Fruit fly (Drosophila melanogaster) whole organism, prepupa: ENCODE measurements around the gene CG46458.

ENCODE experiments used
- Blimp-1 ChIP-seq: fragments of 200-800 bp; sonication (Bioruptor generic); optimal IDR thresholded peaks from 3 replicates; lab custom pipeline; 2017; ENCODE audit warnings: missing biosample characterization, missing genetic modification characterization, mild to moderate bottlenecking, moderate library complexity, missing genetic modification reagents
- CG11294 ChIP-seq: fragments of 200-800 bp; sonication (Bioruptor generic); IDR thresholded peaks from 2 replicates; pipeline ENCODE4 v1.3.6; 2022; ENCODE audit warnings: missing biosample characterization, missing genetic modification characterization
- CG11902 ChIP-seq: fragments of 200-800 bp; sonication (Bioruptor generic); optimal IDR thresholded peaks from 3 replicates; lab custom pipeline; 2016; ENCODE audit warnings: missing biosample characterization, missing genetic modification characterization
- CG16779 ChIP-seq: fragments of 200-800 bp; sonication (Bioruptor generic); optimal IDR thresholded peaks from 3 replicates; lab custom pipeline; 2017; ENCODE audit warnings: missing biosample characterization, mild to moderate bottlenecking, missing genetic modification characterization
- CG3032 ChIP-seq: fragments of 200-800 bp; optimal IDR thresholded peaks from 2 replicates; lab custom pipeline; 2019; ENCODE audit warnings: missing biosample characterization, mild to moderate bottlenecking, missing genetic modification characterization, moderate library complexity
- CG6808 ChIP-seq: fragments of 200-800 bp; sonication (Bioruptor generic); optimal IDR thresholded peaks from 3 replicates; lab custom pipeline; 2017; ENCODE audit warnings: missing biosample characterization, missing genetic modification characterization, mild to moderate bottlenecking, moderate library complexity, missing genetic modification reagents
- CG9139 ChIP-seq: fragments of 200-800 bp; sonication (Bioruptor generic); optimal IDR thresholded peaks from 3 replicates; lab custom pipeline; 2017; ENCODE audit warnings: missing biosample characterization, mild to moderate bottlenecking, missing genetic modification characterization
- Eip93F ChIP-seq: fragments of 200-800 bp; sonication (Bioruptor generic); optimal IDR thresholded peaks from 2 replicates; lab custom pipeline; 2016; ENCODE audit warnings: missing biosample characterization, mild to moderate bottlenecking, missing genetic modification characterization
- Sox102F ChIP-seq: fragments of 200-800 bp; sonication (Bioruptor generic); optimal IDR thresholded peaks from 2 replicates; lab custom pipeline; 2016; ENCODE audit warnings: missing biosample characterization, mild to moderate bottlenecking, missing genetic modification characterization
- dsx ChIP-seq: fragments of 200-800 bp; optimal IDR thresholded peaks from 3 replicates; lab custom pipeline; 2019; ENCODE audit warnings: missing biosample characterization, mild to moderate bottlenecking, missing genetic modification characterization, moderate library complexity; ENCODE audit not compliant: poor library complexity, severe bottlenecking
- fd59A ChIP-seq: fragments of 200-800 bp; sonication (Bioruptor generic); optimal IDR thresholded peaks from 2 replicates; lab custom pipeline; 2017; ENCODE audit warnings: missing biosample characterization, mild to moderate bottlenecking, missing genetic modification characterization, missing genetic modification reagents

- TF ChIP-seq CG6808 (GFP tag; lab: Kevin White, UChicago) (no peak), Blimp-1 (GFP tag; lab: Kevin White, UChicago) (peak; percentile 31), CG9139 (GFP tag; lab: Kevin White, UChicago) (no peak), Sox102F (peak; percentile 80), dsx (GFP tag; lab: Kevin White, UChicago) (no peak), CG16779 (tag; lab: Kevin White, UChicago) (no peak), Eip93F (peak; percentile 31), fd59A (no peak), CG3032 (tag; lab: Kevin White, UChicago) (no peak), CG11902 (no peak), CG11294 (GFP tag; lab: Robert Waterston, UW) (no peak)
Measured at dm6 chr3R:6935810-6936549, 22.2 kb downstream of the CG46458 start.
